Fruit fly (Drosophila melanogaster) whole organism, embryonic: ENCODE results near the gene ari-1.

ENCODE experiments used
- Adf1 ChIP-seq: fragments of 200-800 bp; sonication (Bioruptor generic); IDR thresholded peaks from 2 replicates; pipeline ENCODE4 v1.3.6; 2022; ENCODE audit warnings: missing biosample characterization, missing genetic modification characterization
- CG10209 ChIP-seq: fragments of 200-800 bp; sonication (Bioruptor generic); optimal IDR thresholded peaks from 3 replicates; lab custom pipeline; 2017; ENCODE audit warnings: missing biosample characterization, mild to moderate bottlenecking, missing genetic modification characterization, missing genetic modification reagents
- CG10366 ChIP-seq: fragments of 200-800 bp; sonication (Bioruptor generic); IDR thresholded peaks from 2 replicates; pipeline ENCODE4 v1.3.6; 2022; ENCODE audit warnings: missing biosample characterization, missing genetic modification characterization
- CG10543 ChIP-seq: fragments of 200-800 bp; sonication (Bioruptor generic); optimal IDR thresholded peaks from 3 replicates; lab custom pipeline; 2017; ENCODE audit warnings: missing biosample characterization, mild to moderate bottlenecking, missing genetic modification characterization, moderate library complexity
- CG10565 ChIP-seq: fragments of 200-800 bp; sonication (Bioruptor generic); optimal IDR thresholded peaks from 3 replicates; lab custom pipeline; 2016; ENCODE audit warnings: missing biosample characterization, mild to moderate bottlenecking, missing genetic modification characterization
- CG12391 ChIP-seq: fragments of 200-800 bp; sonication (Bioruptor generic); optimal IDR thresholded peaks from 3 replicates; lab custom pipeline; 2018; ENCODE audit warnings: missing biosample characterization, mild to moderate bottlenecking, missing genetic modification characterization, moderate library complexity
- CG12744 ChIP-seq: fragments of 200-800 bp; sonication (Bioruptor generic); optimal IDR thresholded peaks from 2 replicates; lab custom pipeline; 2016; ENCODE audit warnings: missing biosample characterization, missing genetic modification characterization
- CG13296 ChIP-seq: fragments of 200-800 bp; sonication (Bioruptor generic); optimal IDR thresholded peaks from 3 replicates; lab custom pipeline; 2018; ENCODE audit warnings: missing biosample characterization, mild to moderate bottlenecking, missing genetic modification characterization
- CG13424 ChIP-seq: fragments of 200-800 bp; sonication (Bioruptor generic); optimal IDR thresholded peaks from 2 replicates; lab custom pipeline; 2019; ENCODE audit warnings: missing biosample characterization, mild to moderate bottlenecking, missing genetic modification characterization, moderate library complexity
- CG17359 ChIP-seq: fragments of 200-800 bp; sonication (Bioruptor generic); optimal IDR thresholded peaks from 3 replicates; lab custom pipeline; 2018; ENCODE audit warnings: missing biosample characterization, mild to moderate bottlenecking, missing genetic modification characterization, moderate library complexity
- CG17385 ChIP-seq: fragments of 200-800 bp; sonication (Bioruptor generic); optimal IDR thresholded peaks from 3 replicates; lab custom pipeline; 2018; ENCODE audit warnings: missing biosample characterization, mild to moderate bottlenecking, missing genetic modification characterization
- CG17612 ChIP-seq: fragments of 200-800 bp; sonication (Bioruptor generic); IDR thresholded peaks from 2 replicates; pipeline ENCODE4 v1.3.6; 2022; ENCODE audit warnings: missing biosample characterization, missing genetic modification characterization
- CG18011 ChIP-seq: fragments of 200-800 bp; sonication (Bioruptor generic); optimal IDR thresholded peaks from 2 replicates; lab custom pipeline; 2017; ENCODE audit warnings: missing biosample characterization, missing genetic modification characterization, mild to moderate bottlenecking, moderate library complexity, missing genotype
- CG18599 ChIP-seq: fragments of 200-800 bp; sonication (Bioruptor generic); optimal IDR thresholded peaks from 3 replicates; lab custom pipeline; 2017; ENCODE audit warnings: missing biosample characterization, missing genetic modification characterization, mild to moderate bottlenecking, moderate library complexity, missing genetic modification reagents
- CG2889 ChIP-seq: fragments of 200-800 bp; sonication (Bioruptor generic); IDR thresholded peaks from 3 replicates; pipeline ENCODE4 v1.3.6; 2022; ENCODE audit warnings: missing biosample characterization, missing genetic modification characterization
- CG30020 ChIP-seq: fragments of 200-800 bp; optimal IDR thresholded peaks from 2 replicates; lab custom pipeline; 2019; ENCODE audit warnings: missing biosample characterization, mild to moderate bottlenecking, missing genetic modification characterization, moderate library complexity
- CG3281 ChIP-seq: fragments of 200-800 bp; sonication (Bioruptor generic); optimal IDR thresholded peaks from 3 replicates; lab custom pipeline; 2017; ENCODE audit warnings: missing biosample characterization, mild to moderate bottlenecking, missing genetic modification characterization
- CG3726 ChIP-seq: fragments of 200-800 bp; sonication (Bioruptor generic); IDR thresholded peaks from 3 replicates; pipeline ENCODE4, ENCODE4 v1.3.6; 2022; ENCODE audit warnings: missing biosample characterization, missing genetic modification characterization
- CG3838 ChIP-seq: fragments of 200-800 bp; sonication (Bioruptor generic); optimal IDR thresholded peaks from 3 replicates; lab custom pipeline; 2016; ENCODE audit warnings: missing biosample characterization, missing genetic modification characterization
- CG6689 ChIP-seq: fragments of 200-800 bp; sonication (Bioruptor generic); IDR thresholded peaks from 2 replicates; pipeline ENCODE4 v1.3.6; 2022; ENCODE audit warnings: missing biosample characterization, missing genetic modification characterization
- CG6791 ChIP-seq: fragments of 200-800 bp; sonication (Bioruptor generic); IDR thresholded peaks from 3 replicates; pipeline ENCODE4 v1.3.6; 2022; ENCODE audit warnings: missing biosample characterization, missing genetic modification characterization; ENCODE audit not compliant: partially characterized antibody
- CG7271 ChIP-seq: fragments of 200-800 bp; sonication (Bioruptor generic); optimal IDR thresholded peaks from 2 replicates; lab custom pipeline; 2018; ENCODE audit warnings: missing biosample characterization, mild to moderate bottlenecking, missing genetic modification characterization, moderate library complexity
- CG7786 ChIP-seq: fragments of 200-800 bp; sonication (Bioruptor generic); optimal IDR thresholded peaks from 2 replicates; lab custom pipeline; 2016; ENCODE audit warnings: missing biosample characterization, missing genetic modification characterization
- CG8290 ChIP-seq, 3 experiments: fragments of 200-800 bp; sonication (Bioruptor generic); optimal IDR thresholded peaks; 2 replicates each; lab custom pipeline; 2016 to 2019; ENCODE audit warnings: missing biosample characterization in 3 of 3, missing genetic modification characterization in 3 of 3, mild to moderate bottlenecking in 2 of 3, moderate library complexity in 1 of 3
- CG9215 ChIP-seq: fragments of 200-800 bp; sonication (Bioruptor generic); IDR thresholded peaks from 2 replicates; pipeline ENCODE4 v1.3.6; 2022; ENCODE audit warnings: missing biosample characterization, missing genetic modification characterization
- Chrac-16 ChIP-seq: fragments of 200-800 bp; sonication (Bioruptor generic); optimal IDR thresholded peaks from 3 replicates; lab custom pipeline; 2016; ENCODE audit warnings: missing biosample characterization, missing genetic modification characterization
- Dbx ChIP-seq: fragments of 200-800 bp; sonication (Bioruptor generic); IDR thresholded peaks from 3 replicates; pipeline ENCODE4 v1.3.6; 2022; ENCODE audit warnings: missing biosample characterization, missing genetic modification characterization
- Dek ChIP-seq: fragments of 200-800 bp; sonication (Bioruptor generic); optimal IDR thresholded peaks from 3 replicates; lab custom pipeline; 2019; ENCODE audit warnings: missing biosample characterization, mild to moderate bottlenecking, missing genetic modification characterization, moderate library complexity
- Dip2 ChIP-seq: fragments of 200-800 bp; sonication (Bioruptor generic); IDR thresholded peaks from 2 replicates; pipeline ENCODE4 v1.3.6; 2022; ENCODE audit warnings: missing biosample characterization, missing genetic modification characterization
- Hmx ChIP-seq: fragments of 200-800 bp; sonication (Bioruptor generic); optimal IDR thresholded peaks from 2 replicates; lab custom pipeline; 2016; ENCODE audit warnings: missing biosample characterization, missing genetic modification characterization
- MBD-R2 ChIP-seq: fragments of 200-800 bp; sonication (Bioruptor generic); IDR thresholded peaks from 2 replicates; pipeline ENCODE4 v1.3.6; 2022; ENCODE audit warnings: missing biosample characterization, missing genetic modification characterization
- Oaz ChIP-seq: fragments of 200-800 bp; sonication (Bioruptor generic); IDR thresholded peaks from 2 replicates; pipeline ENCODE4 v1.3.6; 2022; ENCODE audit warnings: missing biosample characterization, missing genetic modification characterization
- Oli ChIP-seq: fragments of 200-800 bp; sonication (Bioruptor generic); optimal IDR thresholded peaks from 2 replicates; lab custom pipeline; 2018; ENCODE audit warnings: missing biosample characterization, mild to moderate bottlenecking, missing genetic modification characterization, moderate library complexity
- Sox102F ChIP-seq: fragments of 200-800 bp; sonication (Bioruptor generic); optimal IDR thresholded peaks from 2 replicates; lab custom pipeline; 2018; ENCODE audit warnings: missing biosample characterization, mild to moderate bottlenecking, missing genetic modification characterization, moderate library complexity
- Ssrp ChIP-seq: fragments of 200-800 bp; sonication (Bioruptor generic); optimal IDR thresholded peaks from 2 replicates; lab custom pipeline; 2018; ENCODE audit warnings: missing biosample characterization, mild to moderate bottlenecking, missing genetic modification characterization, moderate library complexity
- bbx ChIP-seq: fragments of 200-800 bp; sonication (Bioruptor generic); IDR thresholded peaks from 2 replicates; pipeline ENCODE4 v1.3.6; 2022; ENCODE audit warnings: missing biosample characterization, missing genetic modification characterization; ENCODE audit not compliant: partially characterized antibody
- bsh ChIP-seq, 2 experiments: fragments of 200-800 bp; sonication (Bioruptor generic); optimal IDR thresholded peaks; 2 replicates each; lab custom pipeline; 2017 to 2018; ENCODE audit warnings: mild to moderate bottlenecking in 2 of 2, missing biosample characterization in 2 of 2, missing genetic modification characterization in 2 of 2, moderate library complexity in 1 of 2
- crc ChIP-seq: fragments of 200-800 bp; sonication (Bioruptor generic); optimal IDR thresholded peaks from 2 replicates; lab custom pipeline; 2016; ENCODE audit warnings: missing biosample characterization, missing genetic modification characterization
- dmrt99B ChIP-seq: fragments of 200-800 bp; sonication (Bioruptor generic); optimal IDR thresholded peaks from 2 replicates; lab custom pipeline; 2018; ENCODE audit warnings: missing biosample characterization, mild to moderate bottlenecking, missing genetic modification characterization, moderate library complexity
- grau ChIP-seq: fragments of 200-800 bp; optimal IDR thresholded peaks from 3 replicates; lab custom pipeline; 2019; ENCODE audit warnings: missing biosample characterization, mild to moderate bottlenecking, missing genetic modification characterization, moderate library complexity
- kni ChIP-seq: fragments of 200-800 bp; sonication (Bioruptor generic); optimal IDR thresholded peaks from 3 replicates; lab custom pipeline; 2017; ENCODE audit warnings: mild to moderate bottlenecking, missing biosample characterization, missing genetic modification reagents, missing genetic modification characterization
- lov ChIP-seq, 2 experiments: fragments of 200-800 bp in 1 of 2; fragments of >200 bp in 1 of 2; sonication (Bioruptor generic) in 1 of 2; IDR thresholded peaks in 1 of 2; optimal IDR thresholded peaks in 1 of 2; 2 replicates in 1 of 2; 3 replicates in 1 of 2; pipeline versions ENCODE4 v1.3.6 to Lab custom; 2017 to 2022; ENCODE audit warnings: missing biosample characterization in 1 of 2, missing genetic modification characterization in 1 of 2
- prd ChIP-seq, 3 experiments: fragments of >200 bp in 2 of 3; fragments of 200-800 bp in 1 of 3; sonication (Bioruptor generic) in 1 of 3; optimal IDR thresholded peaks in 2 of 3; IDR thresholded peaks in 1 of 3; 2 replicates in 2 of 3; 3 replicates in 1 of 3; pipeline versions ENCODE4 v1.3.6 to Lab custom; 2017 to 2022; ENCODE audit warnings: missing biosample characterization in 1 of 3, missing genetic modification characterization in 1 of 3
- pros ChIP-seq: fragments of 200-800 bp; sonication (Bioruptor generic); optimal IDR thresholded peaks from 3 replicates; lab custom pipeline; 2019; ENCODE audit warnings: missing biosample characterization, mild to moderate bottlenecking, missing genetic modification characterization, moderate library complexity
- tll ChIP-seq, 2 experiments: fragments of 200-800 bp in 1 of 2; fragments of >200 bp in 1 of 2; sonication (Bioruptor generic) in 1 of 2; optimal IDR thresholded peaks; 2 replicates each; lab custom pipeline; 2017 to 2019; ENCODE audit warnings: missing biosample characterization in 2 of 2, missing genetic modification characterization in 2 of 2, mild to moderate bottlenecking in 1 of 2, moderate library complexity in 1 of 2
- twi ChIP-seq: fragments of 200-800 bp; optimal IDR thresholded peaks from 2 replicates; lab custom pipeline; 2019; ENCODE audit warnings: missing biosample characterization, mild to moderate bottlenecking, missing genetic modification characterization, moderate library complexity
- wdn ChIP-seq: fragments of 200-800 bp; sonication (Bioruptor generic); IDR thresholded peaks from 2 replicates; pipeline ENCODE4 v1.3.6; 2022; ENCODE audit warnings: missing biosample characterization, missing genetic modification characterization

The ari-1 gene

DNA sequence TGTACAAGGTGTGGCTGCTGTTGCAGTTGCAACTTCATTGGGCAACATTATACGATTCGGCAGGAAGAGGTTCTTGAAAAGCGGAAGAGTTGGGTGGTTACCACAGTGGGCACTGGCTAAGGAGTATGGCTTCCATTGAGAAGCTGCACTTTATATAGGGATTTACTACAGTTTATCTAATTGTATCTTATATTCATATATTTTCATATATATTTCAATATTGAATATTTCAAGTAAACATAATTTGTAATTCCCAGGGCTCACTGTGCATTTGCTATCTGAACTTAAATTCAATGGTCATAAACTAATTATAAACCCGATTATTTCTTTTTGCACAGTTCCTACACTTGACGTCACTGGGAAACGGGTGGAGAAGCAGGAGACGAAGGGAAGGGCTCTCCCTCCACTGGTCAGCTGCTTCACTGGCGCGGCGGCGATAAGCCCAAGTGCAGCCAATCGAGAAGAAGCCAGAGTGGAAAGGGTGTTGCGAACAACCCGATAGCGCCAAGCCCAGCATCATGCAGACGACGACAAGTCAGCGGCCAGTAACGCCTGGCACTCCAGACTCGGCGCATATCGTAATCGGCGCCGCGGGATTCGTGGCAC is 42.7 kb downstream of the ari-1 start (continued):
- no peak for TF ChIP-seq CG12744 (GFP tag; lab: Kevin White, UChicago)
- TF ChIP-seq CG10366 (GFP tag; lab: Robert Waterston, UW) = peak; percentile 60
- TF ChIP-seq CG17359 (tag; lab: Kevin White, UChicago) = peak; percentile 54
- no peak for TF ChIP-seq bbx (GFP tag; lab: Robert Waterston, UW)
- TF ChIP-seq prd (optimal IDR thresholded peaks at IDR 0.05; lab: Kevin White, UChicago) = no peak
- TF ChIP-seq prd (GFP tag; IDR thresholded peaks at IDR 0.05; lab: Robert Waterston, UW) = no peak
- TF ChIP-seq crc (GFP tag; lab: Kevin White, UChicago) = no peak
- 0 out of 2 replicates have a peak, but pooled peaks have one; percentile 10 for TF ChIP-seq CG9215 (GFP tag; lab: Robert Waterston, UW)
- peak; percentile 48 for TF ChIP-seq Oli
- TF ChIP-seq CG17612 (GFP tag; lab: Robert Waterston, UW) = no peak
- peak; percentile 15 for TF ChIP-seq Ssrp (tag; lab: Kevin White, UChicago)
- no peak for TF ChIP-seq pros
- no peak for TF ChIP-seq CG10565 (GFP tag; lab: Kevin White, UChicago)
- TF ChIP-seq Dbx (GFP tag; lab: Robert Waterston, UW) = peak; percentile 55; the same call in 1 of the 3 replicates
- TF ChIP-seq bsh (GFP tag; optimal IDR thresholded peaks at IDR 0.05; lab: Kevin White, UChicago) = peak; percentile 15 to 36
- TF ChIP-seq twi (tag; lab: Kevin White, UChicago) = no peak
- no peak for TF ChIP-seq Chrac-16
- no peak for TF ChIP-seq CG10543 (GFP tag; lab: Kevin White, UChicago)
- TF ChIP-seq grau = peak; percentile 86
- no peak for TF ChIP-seq lov (optimal IDR thresholded peaks at IDR 0.05; lab: Kevin White, UChicago)
- no peak for TF ChIP-seq lov (GFP tag; IDR thresholded peaks at IDR 0.05; lab: Robert Waterston, UW)
- TF ChIP-seq CG6689 = no peak
- TF ChIP-seq CG2889 (GFP tag; lab: Robert Waterston, UW) = peak; percentile 71; the same call in 2 of the 3 replicates
- no peak for TF ChIP-seq Dip2 (GFP tag; lab: Robert Waterston, UW)
- peak; percentile 37 for TF ChIP-seq CG13424
- TF ChIP-seq CG12391 (tag; lab: Kevin White, UChicago) = peak; percentile 43
- TF ChIP-seq wdn = peak; percentile 64
- TF ChIP-seq CG3726 (GFP tag; lab: Robert Waterston, UW) = no peak
- peak; percentile 65 for TF ChIP-seq CG3281
- peak; percentile 51 for TF ChIP-seq CG17385 (GFP tag; lab: Kevin White, UChicago)
- TF ChIP-seq CG18599 (GFP tag; lab: Kevin White, UChicago) = peak; percentile 72
- TF ChIP-seq Adf1 (GFP tag; lab: Robert Waterston, UW) = no peak; the same call in 1 of the 2 replicates
- TF ChIP-seq CG8290 (GFP tag; optimal IDR thresholded peaks at IDR 0.05; lab: Kevin White, UChicago) = no peak
- no peak for TF ChIP-seq CG8290 (tag; optimal IDR thresholded peaks at IDR 0.05; lab: Kevin White, UChicago)
- TF ChIP-seq dmrt99B = peak; percentile 19
- TF ChIP-seq CG18011 = no peak
- TF ChIP-seq Dek = peak; percentile 28
- no peak for TF ChIP-seq CG30020 (tag; lab: Kevin White, UChicago)
- TF ChIP-seq Hmx (GFP tag; lab: Kevin White, UChicago) = no peak
- TF ChIP-seq Sox102F (GFP tag; lab: Kevin White, UChicago) = peak; percentile 46
- TF ChIP-seq CG7786 (GFP tag; lab: Kevin White, UChicago) = no peak
- TF ChIP-seq tll (GFP tag; optimal IDR thresholded peaks at IDR 0.05; lab: Kevin White, UChicago) = no peak
- no peak for TF ChIP-seq kni
- no peak for TF ChIP-seq Oaz (GFP tag; lab: Robert Waterston, UW)
- peak; percentile 45; the same call in 1 of the 2 replicates for TF ChIP-seq MBD-R2
- TF ChIP-seq CG10209 = peak; percentile 30
- TF ChIP-seq CG6791 (GFP tag; lab: Robert Waterston, UW) = no peak
- TF ChIP-seq CG3838 = no peak
- peak; percentile 10 for TF ChIP-seq CG13296
- TF ChIP-seq CG7271 = no peak
